Fruit fly (Drosophila melanogaster) whole organism, embryonic: ENCODE measurements around the gene CG15343.

Source experiments
- Abd-B ChIP-seq: fragments of 200-800 bp; sonication (Bioruptor generic); optimal IDR thresholded peaks from 2 replicates; lab custom pipeline; 2018; ENCODE audit warnings: missing biosample characterization, mild to moderate bottlenecking, missing genetic modification characterization, moderate library complexity
- Asciz ChIP-seq: fragments of 200-800 bp; sonication (Bioruptor generic); optimal IDR thresholded peaks from 2 replicates; lab custom pipeline; 2017; ENCODE audit warnings: missing biosample characterization, mild to moderate bottlenecking, missing genetic modification characterization, missing genetic modification reagents
- Awh ChIP-seq: fragments of 200-800 bp; sonication (Bioruptor generic); IDR thresholded peaks from 2 replicates; pipeline ENCODE4, ENCODE4 v1.3.6; 2022; ENCODE audit warnings: missing biosample characterization, missing genetic modification characterization
- CG10959 ChIP-seq: fragments of 200-800 bp; sonication (Bioruptor generic); IDR thresholded peaks from 2 replicates; pipeline ENCODE4 v1.3.6; 2022; ENCODE audit warnings: missing biosample characterization, missing genetic modification characterization
- CG11696 ChIP-seq: fragments of 200-800 bp; sonication (Bioruptor generic); IDR thresholded peaks from 2 replicates; pipeline ENCODE4 v1.3.6; 2022; ENCODE audit warnings: missing biosample characterization, missing genetic modification characterization
- CG12104 ChIP-seq: fragments of 200-800 bp; sonication (Bioruptor generic); optimal IDR thresholded peaks from 3 replicates; lab custom pipeline; 2016; ENCODE audit warnings: missing biosample characterization, missing genetic modification characterization
- CG13296 ChIP-seq: fragments of 200-800 bp; sonication (Bioruptor generic); optimal IDR thresholded peaks from 3 replicates; lab custom pipeline; 2018; ENCODE audit warnings: missing biosample characterization, mild to moderate bottlenecking, missing genetic modification characterization
- CG14965 ChIP-seq: fragments of 200-800 bp; sonication (Bioruptor generic); optimal IDR thresholded peaks from 2 replicates; lab custom pipeline; 2016; ENCODE audit warnings: missing biosample characterization, missing genetic modification characterization, borderline replicate concordance
- CG15696 ChIP-seq: fragments of 200-800 bp; sonication (Bioruptor generic); optimal IDR thresholded peaks from 2 replicates; lab custom pipeline; 2019; ENCODE audit warnings: missing biosample characterization, mild to moderate bottlenecking, missing genetic modification characterization, moderate library complexity
- CG1603 ChIP-seq: fragments of 200-800 bp; sonication (Bioruptor generic); optimal IDR thresholded peaks from 2 replicates; lab custom pipeline; 2019; ENCODE audit warnings: missing biosample characterization, mild to moderate bottlenecking, missing genetic modification characterization, moderate library complexity
- CG17612 ChIP-seq: fragments of 200-800 bp; sonication (Bioruptor generic); IDR thresholded peaks from 2 replicates; pipeline ENCODE4 v1.3.6; 2022; ENCODE audit warnings: missing biosample characterization, missing genetic modification characterization
- CG2712 ChIP-seq: fragments of 200-800 bp; optimal IDR thresholded peaks from 3 replicates; lab custom pipeline; 2019; ENCODE audit warnings: missing biosample characterization, mild to moderate bottlenecking, missing genetic modification characterization, moderate library complexity
- CG31224 ChIP-seq: fragments of 200-800 bp; sonication (Bioruptor generic); IDR thresholded peaks from 2 replicates; pipeline ENCODE4 v1.3.6; 2022; ENCODE audit warnings: missing biosample characterization, missing genetic modification characterization
- CG32767 ChIP-seq: fragments of 200-800 bp; sonication (Bioruptor generic); IDR thresholded peaks from 2 replicates; pipeline ENCODE4 v1.3.6; 2022; ENCODE audit warnings: missing biosample characterization, missing genetic modification characterization
- CG4282 ChIP-seq: fragments of 200-800 bp; sonication (Bioruptor generic); optimal IDR thresholded peaks from 2 replicates; lab custom pipeline; 2016; ENCODE audit warnings: missing biosample characterization, missing genetic modification characterization
- CG4730 ChIP-seq: fragments of 200-800 bp; sonication (Bioruptor generic); IDR thresholded peaks from 2 replicates; pipeline ENCODE4 v1.3.6; 2022; ENCODE audit warnings: missing biosample characterization, missing genetic modification characterization
- CG5245 ChIP-seq: fragments of 200-800 bp; sonication (Bioruptor generic); optimal IDR thresholded peaks from 3 replicates; lab custom pipeline; 2016; ENCODE audit warnings: missing biosample characterization, missing genetic modification characterization
- CG6175 ChIP-seq: fragments of 200-800 bp; sonication (Bioruptor generic); IDR thresholded peaks from 3 replicates; pipeline ENCODE4 v1.3.6; 2022; ENCODE audit warnings: missing biosample characterization, missing genetic modification characterization
- CG6791 ChIP-seq: fragments of 200-800 bp; sonication (Bioruptor generic); IDR thresholded peaks from 3 replicates; pipeline ENCODE4 v1.3.6; 2022; ENCODE audit warnings: missing biosample characterization, missing genetic modification characterization; ENCODE audit not compliant: partially characterized antibody
- CG8944 ChIP-seq: fragments of 200-800 bp; sonication (Bioruptor generic); optimal IDR thresholded peaks from 3 replicates; lab custom pipeline; 2016; ENCODE audit warnings: missing biosample characterization, missing genetic modification characterization
- CTCF ChIP-seq: fragments of 200-800 bp; sonication (Bioruptor generic); optimal IDR thresholded peaks from 2 replicates; lab custom pipeline; 2017; ENCODE audit warnings: missing biosample characterization, mild to moderate bottlenecking, missing genetic modification characterization, moderate library complexity
- CrebB ChIP-seq: fragments of 200-800 bp; sonication (Bioruptor generic); optimal IDR thresholded peaks from 3 replicates; lab custom pipeline; 2018; ENCODE audit warnings: missing biosample characterization, mild to moderate bottlenecking, missing genetic modification characterization
- D19B ChIP-seq: fragments of 200-800 bp; sonication (Bioruptor generic); optimal IDR thresholded peaks from 2 replicates; lab custom pipeline; 2017; ENCODE audit warnings: missing biosample characterization, mild to moderate bottlenecking, missing genetic modification characterization
- Dad ChIP-seq: fragments of 200-800 bp; sonication (Bioruptor generic); optimal IDR thresholded peaks from 3 replicates; lab custom pipeline; 2016; ENCODE audit warnings: missing biosample characterization, missing genetic modification characterization
- Dll ChIP-seq: fragments of 200-800 bp; sonication (Bioruptor generic); IDR thresholded peaks from 4 replicates; pipeline ENCODE4 v1.3.6; 2022; ENCODE audit warnings: missing biosample characterization, missing genetic modification characterization; ENCODE audit not compliant: partially characterized antibody
- Fer3 ChIP-seq: fragments of 200-800 bp; sonication (Bioruptor generic); optimal IDR thresholded peaks from 2 replicates; lab custom pipeline; 2018; ENCODE audit warnings: missing biosample characterization, mild to moderate bottlenecking, missing genetic modification characterization, moderate library complexity
- Trl ChIP-seq, 3 experiments: fragments of >200 bp in 2 of 3; fragments of 200-800 bp in 1 of 3; sonication (Bioruptor generic) in 1 of 3; optimal IDR thresholded peaks; 2 replicates in 1 of 3; 3 replicates in 2 of 3; lab custom pipeline; 2016 to 2017; ENCODE audit warnings: missing biosample characterization in 1 of 3, missing genetic modification characterization in 1 of 3
- YL-1 ChIP-seq: fragments of 200-800 bp; sonication (Bioruptor generic); optimal IDR thresholded peaks from 3 replicates; lab custom pipeline; 2017; ENCODE audit warnings: missing biosample characterization, mild to moderate bottlenecking, missing genetic modification characterization
- ap ChIP-seq: fragments of 200-800 bp; sonication (Bioruptor generic); IDR thresholded peaks from 2 replicates; pipeline ENCODE4 v1.3.6; 2022; ENCODE audit warnings: missing biosample characterization, missing genetic modification characterization
- bbx ChIP-seq: fragments of 200-800 bp; sonication (Bioruptor generic); IDR thresholded peaks from 2 replicates; pipeline ENCODE4 v1.3.6; 2022; ENCODE audit warnings: missing biosample characterization, missing genetic modification characterization; ENCODE audit not compliant: partially characterized antibody
- cas ChIP-seq: fragments of 200-800 bp; sonication (Bioruptor generic); IDR thresholded peaks from 2 replicates; pipeline ENCODE4 v1.3.6; 2022; ENCODE audit warnings: missing biosample characterization, missing genetic modification characterization
- ci ChIP-seq: fragments of 200-800 bp; sonication (Bioruptor generic); IDR thresholded peaks from 3 replicates; pipeline ENCODE4 v1.3.6; 2022; ENCODE audit warnings: missing biosample characterization, missing genetic modification characterization
- da ChIP-seq: fragments of 200-800 bp; sonication (Bioruptor generic); optimal IDR thresholded peaks from 2 replicates; lab custom pipeline; 2016; ENCODE audit warnings: missing biosample characterization, missing genetic modification characterization
- dan ChIP-seq: fragments of 200-800 bp; sonication (Bioruptor generic); IDR thresholded peaks from 2 replicates; pipeline ENCODE4 v1.3.6; 2022; ENCODE audit warnings: missing biosample characterization, missing genetic modification characterization
- dm ChIP-seq: fragments of 200-800 bp; sonication (Bioruptor generic); optimal IDR thresholded peaks from 3 replicates; lab custom pipeline; 2016; ENCODE audit warnings: missing biosample characterization, missing genetic modification characterization
- dmrt11E ChIP-seq: fragments of 200-800 bp; sonication (Bioruptor generic); optimal IDR thresholded peaks from 3 replicates; lab custom pipeline; 2018; ENCODE audit warnings: missing biosample characterization, mild to moderate bottlenecking, missing genetic modification characterization, moderate library complexity
- fru ChIP-seq: fragments of >200 bp; optimal IDR thresholded peaks from 2 replicates; lab custom pipeline; 2017
- hb ChIP-seq: fragments of 200-800 bp; sonication (Bioruptor generic); IDR thresholded peaks from 3 replicates; pipeline ENCODE4 v1.3.6; 2022; ENCODE audit warnings: missing biosample characterization, missing genetic modification characterization; ENCODE audit not compliant: partially characterized antibody
- jigr1 ChIP-seq: fragments of 200-800 bp; sonication (Bioruptor generic); IDR thresholded peaks from 3 replicates; pipeline ENCODE4 v1.3.6; 2022; ENCODE audit warnings: missing biosample characterization, missing genetic modification characterization
- lab ChIP-seq: fragments of 200-800 bp; sonication (Bioruptor generic); optimal IDR thresholded peaks from 3 replicates; lab custom pipeline; 2017; ENCODE audit warnings: missing biosample characterization, missing genetic modification characterization, mild to moderate bottlenecking, moderate library complexity, missing genetic modification reagents
- lmd ChIP-seq: fragments of 200-800 bp; sonication (Bioruptor generic); IDR thresholded peaks from 2 replicates; pipeline ENCODE4 v1.3.6; 2022; ENCODE audit warnings: missing biosample characterization, missing genetic modification characterization
- luna ChIP-seq: fragments of 200-800 bp; sonication (Bioruptor generic); optimal IDR thresholded peaks from 2 replicates; lab custom pipeline; 2016; ENCODE audit warnings: missing biosample characterization, missing genetic modification characterization
- nerfin-1 ChIP-seq: fragments of 200-800 bp; sonication (Bioruptor generic); optimal IDR thresholded peaks from 3 replicates; lab custom pipeline; 2019; ENCODE audit warnings: missing biosample characterization, mild to moderate bottlenecking, missing genetic modification characterization, moderate library complexity
- p53 ChIP-seq: fragments of 200-800 bp; sonication (Bioruptor generic); optimal IDR thresholded peaks from 2 replicates; lab custom pipeline; 2016; ENCODE audit warnings: missing biosample characterization, missing genetic modification characterization
- pros ChIP-seq: fragments of 200-800 bp; sonication (Bioruptor generic); optimal IDR thresholded peaks from 3 replicates; lab custom pipeline; 2019; ENCODE audit warnings: missing biosample characterization, mild to moderate bottlenecking, missing genetic modification characterization, moderate library complexity
- ranshi ChIP-seq: fragments of 200-800 bp; sonication (Bioruptor generic); IDR thresholded peaks from 2 replicates; pipeline ENCODE4 v1.3.6; 2022; ENCODE audit warnings: missing biosample characterization, missing genetic modification characterization
- shn ChIP-seq: fragments of 200-800 bp; sonication (Bioruptor generic); optimal IDR thresholded peaks from 3 replicates; lab custom pipeline; 2016; ENCODE audit warnings: missing biosample characterization, missing genetic modification characterization
- stc ChIP-seq: fragments of 200-800 bp; sonication (Bioruptor generic); IDR thresholded peaks from 2 replicates; pipeline ENCODE4 v1.3.6; 2022; ENCODE audit warnings: missing biosample characterization, missing genetic modification characterization
- sug ChIP-seq: fragments of 200-800 bp; optimal IDR thresholded peaks from 2 replicates; lab custom pipeline; 2019; ENCODE audit warnings: missing biosample characterization, mild to moderate bottlenecking, missing genetic modification characterization, moderate library complexity
- tna ChIP-seq: fragments of 200-800 bp; sonication (Bioruptor generic); IDR thresholded peaks from 2 replicates; pipeline ENCODE4 v1.3.6; 2022; ENCODE audit warnings: missing biosample characterization, missing genetic modification characterization; ENCODE audit not compliant: partially characterized antibody
- zf30C ChIP-seq: fragments of 200-800 bp; sonication (Bioruptor generic); optimal IDR thresholded peaks from 3 replicates; lab custom pipeline; 2018; ENCODE audit warnings: missing biosample characterization, mild to moderate bottlenecking, missing genetic modification characterization

CG15343 gene

dm6 chrX:8233167-8233566 is 40.4 kb downstream of the CG15343 start (continued):
- TF ChIP-seq zf30C (GFP tag; lab: Kevin White, UChicago) (no peak), jigr1 (no peak), CG31224 (no peak), Abd-B (GFP tag; lab: Kevin White, UChicago) (peak; percentile 3), CG15696 (tag; lab: Kevin White, UChicago) (no peak), Trl (optimal IDR thresholded peaks at IDR 0.05; lab: Kevin White, UChicago) (no peak), Trl (GFP tag; optimal IDR thresholded peaks at IDR 0.05; lab: Kevin White, UChicago) (no peak), pros (GFP tag; lab: Kevin White, UChicago) (no peak), CG32767 (no peak), hb (GFP tag; lab: Robert Waterston, UW) (no peak), ranshi (GFP tag; lab: Robert Waterston, UW) (no peak), CG8944 (GFP tag; lab: Kevin White, UChicago) (no peak), shn (GFP tag; lab: Kevin White, UChicago) (no peak), nerfin-1 (tag; lab: Kevin White, UChicago) (no peak), dm (GFP tag; lab: Kevin White, UChicago) (no peak), CG4730 (GFP tag; lab: Robert Waterston, UW) (no peak), Dll (GFP tag; lab: Robert Waterston, UW) (no peak), CG14965 (GFP tag; lab: Kevin White, UChicago) (no peak), ci (no peak), Awh (no peak), YL-1 (GFP tag; lab: Kevin White, UChicago) (no peak), CG1603 (tag; lab: Kevin White, UChicago) (no peak), da (GFP tag; lab: Kevin White, UChicago) (no peak), dan (GFP tag; lab: Robert Waterston, UW) (no peak), CG10959 (GFP tag; lab: Robert Waterston, UW) (no peak), lmd (GFP tag; lab: Robert Waterston, UW) (no peak), CG11696 (GFP tag; lab: Robert Waterston, UW) (no peak), CrebB (tag; lab: Kevin White, UChicago) (no peak), CG13296 (GFP tag; lab: Kevin White, UChicago) (peak; percentile 40), dmrt11E (tag; lab: Kevin White, UChicago) (no peak), Fer3 (peak; percentile 30), D19B (GFP tag; lab: Kevin White, UChicago) (peak; percentile 96), CG6175 (GFP tag; lab: Robert Waterston, UW) (no peak), fru (no peak), p53 (no peak), tna (no peak), bbx (GFP tag; lab: Robert Waterston, UW) (no peak), CG5245 (GFP tag; lab: Kevin White, UChicago) (no peak), Dad (GFP tag; lab: Kevin White, UChicago) (no peak), CG6791 (GFP tag; lab: Robert Waterston, UW) (no peak), stc (GFP tag; lab: Robert Waterston, UW) (no peak), sug (tag; lab: Kevin White, UChicago) (peak; percentile 26), lab (peak; percentile 74), ap (GFP tag; lab: Robert Waterston, UW) (no peak), CG17612 (no peak), CG12104 (GFP tag; lab: Kevin White, UChicago) (no peak), CG2712 (tag; lab: Kevin White, UChicago) (no peak), CG4282 (GFP tag; lab: Kevin White, UChicago) (no peak), cas (GFP tag; lab: Robert Waterston, UW) (no peak), luna (GFP tag; lab: Kevin White, UChicago) (no peak), CTCF (GFP tag; lab: Kevin White, UChicago) (no peak), Asciz (no peak)
